Worm (Caenorhabditis elegans) whole organism, L4 larva: ENCODE data around the gene K09E9.1.

ENCODE experiments used
- R02D3.7 ChIP-seq: fragments of 150-350 bp; sonication (generic microtip); optimal IDR thresholded peaks from 3 replicates; lab custom pipeline; 2014; ENCODE audit warnings: missing biosample characterization, missing genetic modification characterization
- ceh-32 ChIP-seq: sonication (generic microtip); optimal IDR thresholded peaks from 2 replicates; lab custom pipeline; 2016; ENCODE audit warnings: mild to moderate bottlenecking, missing genetic modification characterization, missing compliant biosample characterization; ENCODE audit not compliant: poor library complexity
- ceh-82 ChIP-seq: sonication (generic microtip); optimal IDR thresholded peaks from 2 replicates; lab custom pipeline; 2017; ENCODE audit warnings: missing biosample characterization, missing genetic modification characterization
- cey-2 ChIP-seq: sonication (generic microtip); optimal IDR thresholded peaks from 3 replicates; lab custom pipeline; 2017; ENCODE audit warnings: missing genetic modification characterization, mild to moderate bottlenecking, missing compliant biosample characterization, antibody characterized with exemption, borderline replicate concordance; ENCODE audit not compliant: insufficient read depth
- ctbp-1 ChIP-seq: fragments of 200-800 bp; sonication (Bioruptor generic); IDR thresholded peaks from 2 replicates; pipeline ENCODE4 v1.3.6; 2022; ENCODE audit warnings: missing genetic modification reagents, missing genetic modification characterization, missing compliant biosample characterization
- fos-1 ChIP-seq: fragments of 150-350 bp; optimal IDR thresholded peaks from 2 replicates; lab custom pipeline; 2014; ENCODE audit warnings: missing biosample characterization, missing genetic modification characterization
- hlh-30 ChIP-seq: sonication (generic microtip); optimal IDR thresholded peaks from 2 replicates; lab custom pipeline; 2017; ENCODE audit warnings: antibody characterized with exemption, mild to moderate bottlenecking, missing genetic modification characterization, missing compliant biosample characterization; ENCODE audit not compliant: insufficient read depth
- nhr-11 ChIP-seq: fragments of 150-350 bp; optimal IDR thresholded peaks from 2 replicates; lab custom pipeline; 2014; ENCODE audit warnings: missing biosample characterization, missing genetic modification characterization
- unc-62 ChIP-seq, 3 experiments: fragments of 150-350 bp in 1 of 3; sonication (generic microtip); optimal IDR thresholded peaks in 2 of 3; peaks in 1 of 3; 1 replicate in 1 of 3; 2 replicates in 2 of 3; lab custom pipeline; 2014 to 2017; ENCODE audit warnings: missing biosample characterization in 3 of 3, missing genetic modification characterization in 3 of 3, missing genetic modification reagents in 3 of 3, missing genotype in 1 of 3
- zag-1 ChIP-seq: fragments of 150-350 bp; optimal IDR thresholded peaks from 2 replicates; lab custom pipeline; 2014; ENCODE audit warnings: missing biosample characterization, missing genetic modification characterization
- ztf-11 ChIP-seq: fragments of 150-350 bp; optimal IDR thresholded peaks from 2 replicates; lab custom pipeline; 2014; ENCODE audit warnings: missing biosample characterization, missing genetic modification characterization

DNA sequence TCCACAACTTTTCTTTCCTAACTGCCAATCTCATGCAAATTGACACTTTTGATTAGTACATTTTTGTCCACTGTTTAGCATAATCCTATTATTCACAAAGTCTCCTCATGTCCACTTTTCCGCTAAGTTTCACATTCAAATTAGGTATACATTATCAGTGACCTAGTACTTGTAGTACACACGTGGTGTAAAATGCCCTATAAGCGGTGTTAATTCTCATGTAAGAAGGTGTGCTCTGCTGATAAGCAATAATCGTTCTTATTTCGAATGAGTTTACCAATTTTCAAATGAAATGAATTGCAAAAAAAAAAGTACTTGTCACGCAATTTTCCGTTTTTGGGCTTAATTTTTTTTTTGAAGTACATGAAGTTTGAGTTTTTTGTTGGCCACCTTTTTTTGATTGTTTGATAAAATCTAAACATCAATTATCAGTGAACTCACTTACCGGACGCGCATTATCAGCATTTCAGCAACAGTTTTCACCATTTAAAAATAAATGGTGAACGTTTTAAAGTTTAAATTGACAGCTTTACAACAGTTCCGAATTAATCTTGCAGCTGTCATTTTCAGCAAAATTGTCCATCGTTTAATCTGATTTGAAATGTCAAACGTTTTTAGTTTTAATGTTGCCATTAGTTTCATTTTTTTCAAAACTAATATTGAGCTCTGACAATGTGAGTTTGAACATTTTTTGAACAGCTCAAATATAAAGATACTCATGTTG is 21.5 kb upstream of the K09E9.1 start:
- TF ChIP-seq zag-1 (tag; lab: Kevin White, UChicago) (no peak), ztf-11 (tag; lab: Kevin White, UChicago) (no peak), ceh-82 (tag; lab: Kevin White, UChicago) (no peak), fos-1 (tag; lab: Kevin White, UChicago) (no peak), R02D3.7 (tag; lab: Kevin White, UChicago) (no peak), nhr-11 (tag; lab: Kevin White, UChicago) (no peak), unc-62 (GFP tag; optimal IDR thresholded peaks at IDR 0.05 in 1 of 2; lab: Kevin White, UChicago) (no peak), unc-62 (tag; optimal IDR thresholded peaks at IDR 0.05; lab: Kevin White, UChicago) (no peak), cey-2 (tag; lab: Kevin White, UChicago) (no peak), ceh-32 (tag; lab: Kevin White, UChicago) (no peak), ctbp-1 (no peak), hlh-30 (tag; lab: Kevin White, UChicago) (no peak)
